Worm (Caenorhabditis elegans): ENCODE data around the gene C09H10.5.

C09H10.5 gene

DNA sequence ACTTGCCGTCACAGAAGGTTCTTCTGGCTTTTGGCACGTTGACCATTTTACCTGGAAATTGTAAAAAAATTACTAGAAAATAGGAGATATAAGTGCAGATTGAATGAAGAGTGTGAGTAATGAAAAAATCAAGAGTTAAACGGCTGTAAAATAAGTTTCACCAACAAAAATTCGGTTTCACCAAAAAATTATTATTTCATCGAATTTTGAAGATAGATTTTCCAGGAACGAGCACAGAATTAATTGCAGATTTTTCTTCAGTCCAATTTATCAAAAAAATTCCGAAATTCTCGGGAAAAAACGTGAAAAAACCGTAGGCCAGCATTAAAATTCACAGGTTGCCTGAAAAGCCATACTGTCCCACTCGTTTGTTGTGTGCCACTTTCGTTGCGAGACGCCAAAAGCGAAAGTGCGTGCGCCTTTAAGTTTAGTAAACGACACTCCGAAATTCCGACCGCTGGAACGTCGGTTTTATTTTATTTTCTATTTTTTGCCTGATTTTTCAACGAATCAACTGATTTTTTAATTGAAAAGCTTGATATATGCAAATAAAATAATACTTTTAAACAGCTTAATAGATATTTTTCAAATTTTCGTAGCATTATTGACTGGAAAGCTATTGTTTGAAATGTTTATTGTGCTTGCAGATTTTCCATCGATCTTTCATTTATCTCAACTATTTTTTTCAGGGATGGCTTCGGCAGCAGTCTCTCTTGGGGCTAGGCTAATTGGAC is 6.2 kb downstream of the C09H10.5 start, which contains the start of the genes rpl-36.A and nuo-1 (continued):
- TF ChIP-seq snpc-1.1 (tag; optimal IDR thresholded peaks at IDR 0.05; ENCODE audit: insufficient read depth) = peak; percentile 16
- TF ChIP-seq nfyb-1 (GFP tag; IDR thresholded peaks at IDR 0.05) = 0 out of 2 replicates have a peak, but pooled peaks have one; percentile 10
- TF ChIP-seq dox-1 (GFP tag; IDR thresholded peaks at IDR 0.05) = peak; percentile 38; the same call in 1 of the 2 replicates
- TF ChIP-seq lsl-1 (GFP tag; optimal IDR thresholded peaks at IDR 0.05) = peak; percentile 89
- TF ChIP-seq ceh-58 (GFP tag; IDR thresholded peaks at IDR 0.05) = no peak
- TF ChIP-seq ccch-3 (GFP tag; optimal IDR thresholded peaks at IDR 0.05) = no peak
- TF ChIP-seq lsy-27 (tag; optimal IDR thresholded peaks at IDR 0.05; ENCODE audit: borderline replicate concordance, insufficient read depth) = no peak
- no peak for TF ChIP-seq madf-3 (GFP tag; IDR thresholded peaks at IDR 0.05)
- TF ChIP-seq B0019.2 (GFP tag; conservative IDR thresholded peaks at IDR 0.05) = peak; percentile 57
- TF ChIP-seq rec-8 (tag; optimal IDR thresholded peaks at IDR 0.05) = no peak
- TF ChIP-seq dpl-1 (GFP tag; optimal IDR thresholded peaks at IDR 0.05) = peak; percentile 22
- TF ChIP-seq hsf-1 (GFP tag; IDR thresholded peaks at IDR 0.05) = no peak
- no peak for TF ChIP-seq aptf-3 (GFP tag; IDR thresholded peaks at IDR 0.05)
- no peak for TF ChIP-seq let-607 (tag; optimal IDR thresholded peaks at IDR 0.05)
- TF ChIP-seq mxl-1 (tag; optimal IDR thresholded peaks at IDR 0.05) = no peak
- no peak for TF ChIP-seq B0336.3 (GFP tag; IDR thresholded peaks at IDR 0.05)
- no peak for TF ChIP-seq nhr-179 (tag; optimal IDR thresholded peaks at IDR 0.05)
- no peak for TF ChIP-seq lag-1 (GFP tag; IDR thresholded peaks at IDR 0.05)
- TF ChIP-seq rcor-1 (GFP tag; IDR thresholded peaks at IDR 0.05) = 0 out of 2 replicates have a peak, but pooled peaks have one; percentile 19
- TF ChIP-seq ama-1 (optimal IDR thresholded peaks at IDR 0.05) = no peak
- TF ChIP-seq ama-1 (GFP tag; optimal IDR thresholded peaks at IDR 0.05) = no peak
- TF ChIP-seq F33H1.4 (GFP tag; IDR thresholded peaks at IDR 0.05) = peak; percentile 95
- no peak for TF ChIP-seq F57A8.1 (GFP tag; optimal IDR thresholded peaks at IDR 0.05)
- TF ChIP-seq nhr-90 (tag; optimal IDR thresholded peaks at IDR 0.05) = no peak
- TF ChIP-seq F52B5.7 (tag; optimal IDR thresholded peaks at IDR 0.05) = no peak
- TF ChIP-seq nfya-2 (GFP tag; IDR thresholded peaks at IDR 0.05) = no peak
- peak; percentile 71 for TF ChIP-seq D2030.7 (GFP tag; IDR thresholded peaks at IDR 0.05)
- TF ChIP-seq sea-2 (GFP tag; IDR thresholded peaks at IDR 0.05) = no peak
- TF ChIP-seq Y67H2A.10 (GFP tag; conservative IDR thresholded peaks at IDR 0.05) = no peak
- TF ChIP-seq nhr-27 (tag; optimal IDR thresholded peaks at IDR 0.05) = no peak
- no peak for TF ChIP-seq snpc-4 (GFP tag; optimal IDR thresholded peaks at IDR 0.05)
- TF ChIP-seq snpc-4 (tag; optimal IDR thresholded peaks at IDR 0.05) = peak in 3 of 4 experiments; percentile 17 to 70 (median 49)
- TF ChIP-seq T07F8.4 (tag; optimal IDR thresholded peaks at IDR 0.05) = no peak
- TF ChIP-seq F57C9.4 (tag; optimal IDR thresholded peaks at IDR 0.05) = no peak
- peak; percentile 13 for TF ChIP-seq efl-1 (GFP tag; optimal IDR thresholded peaks at IDR 0.05)
- no peak for TF ChIP-seq repo-1 (tag; optimal IDR thresholded peaks at IDR 0.05)
- no peak for TF ChIP-seq Y79H2A.3 (GFP tag; conservative IDR thresholded peaks at IDR 0.05)

DNA sequence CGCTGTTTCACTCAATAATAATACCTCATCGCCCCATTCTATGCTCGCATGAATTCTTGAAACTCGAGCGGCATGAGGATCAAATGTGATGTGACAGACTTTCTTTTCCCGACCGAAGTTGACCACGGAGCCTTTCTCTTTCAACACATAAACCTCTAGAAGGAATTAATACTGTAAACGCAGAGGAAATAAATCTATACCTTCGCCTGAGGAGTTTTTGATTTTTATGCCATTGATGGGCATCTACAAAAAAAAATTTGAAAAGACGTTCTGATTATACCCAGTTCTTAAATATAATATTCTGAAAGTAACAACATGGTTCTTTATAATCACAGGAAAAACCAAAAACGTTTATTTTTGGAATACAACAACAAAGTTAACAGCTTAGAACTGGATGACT is 7.3 kb downstream of the C09H10.5 start, which contains the start of gene nbs-1:
TSS of gene nbs-1 (minus strand) at position 246 of the 400 bp plus-strand sequence.
- TF ChIP-seq mes-4 (tag; optimal IDR thresholded peaks at IDR 0.05) (no peak), F57A8.1 (GFP tag; optimal IDR thresholded peaks at IDR 0.05) (peak; percentile 21), mcd-1 (GFP tag; IDR thresholded peaks at IDR 0.05) (no peak), akir-1 (GFP tag; optimal IDR thresholded peaks at IDR 0.05) (no peak), xnd-1 (tag; optimal IDR thresholded peaks at IDR 0.05) (peak; percentile 38), F39B2.1 (GFP tag; IDR thresholded peaks at IDR 0.05) (peak; percentile 67; the same call in 1 of the 2 replicates), attf-3 (GFP tag; conservative IDR thresholded peaks at IDR 0.05) (no peak), aptf-2 (GFP tag; conservative IDR thresholded peaks at IDR 0.05) (no peak), snpc-3.4 (tag; optimal IDR thresholded peaks at IDR 0.05) (peak; percentile 27), die-1 (tag; optimal IDR thresholded peaks at IDR 0.05) (no peak), F22D6.2 (tag; optimal IDR thresholded peaks at IDR 0.05) (no peak), rpc-1 (optimal IDR thresholded peaks at IDR 0.05) (no peak), rpc-1 (tag; optimal IDR thresholded peaks at IDR 0.05) (no peak), ceh-79 (tag; optimal IDR thresholded peaks at IDR 0.05) (no peak)
